Fruit fly (Drosophila melanogaster) whole organism: ENCODE results near the gene p115.

Experiments
- CG8478 ChIP-seq: fragments of >200 bp; optimal IDR thresholded peaks from 2 replicates; lab custom pipeline; 2018; ENCODE audit warnings: inconsistent platforms
- Dll ChIP-seq: fragments of >200 bp; optimal IDR thresholded peaks from 2 replicates; lab custom pipeline; 2017
- EcR ChIP-seq, 2 experiments: fragments of >200 bp; optimal IDR thresholded peaks; 2 replicates each; lab custom pipeline; 2017; ENCODE audit warnings: missing biosample characterization in 2 of 2, missing genetic modification characterization in 2 of 2, missing genetic modification reagents in 2 of 2
- pan ChIP-seq: fragments of >200 bp; optimal IDR thresholded peaks from 2 replicates; lab custom pipeline; 2017
- psq ChIP-seq: fragments of >200 bp; optimal IDR thresholded peaks from 2 replicates; lab custom pipeline; 2017
- usp ChIP-seq: fragments of >200 bp; optimal IDR thresholded peaks from 2 replicates; lab custom pipeline; 2017; ENCODE audit warnings: missing biosample characterization, missing genetic modification characterization, mixed read lengths

Gene p115

DNA sequence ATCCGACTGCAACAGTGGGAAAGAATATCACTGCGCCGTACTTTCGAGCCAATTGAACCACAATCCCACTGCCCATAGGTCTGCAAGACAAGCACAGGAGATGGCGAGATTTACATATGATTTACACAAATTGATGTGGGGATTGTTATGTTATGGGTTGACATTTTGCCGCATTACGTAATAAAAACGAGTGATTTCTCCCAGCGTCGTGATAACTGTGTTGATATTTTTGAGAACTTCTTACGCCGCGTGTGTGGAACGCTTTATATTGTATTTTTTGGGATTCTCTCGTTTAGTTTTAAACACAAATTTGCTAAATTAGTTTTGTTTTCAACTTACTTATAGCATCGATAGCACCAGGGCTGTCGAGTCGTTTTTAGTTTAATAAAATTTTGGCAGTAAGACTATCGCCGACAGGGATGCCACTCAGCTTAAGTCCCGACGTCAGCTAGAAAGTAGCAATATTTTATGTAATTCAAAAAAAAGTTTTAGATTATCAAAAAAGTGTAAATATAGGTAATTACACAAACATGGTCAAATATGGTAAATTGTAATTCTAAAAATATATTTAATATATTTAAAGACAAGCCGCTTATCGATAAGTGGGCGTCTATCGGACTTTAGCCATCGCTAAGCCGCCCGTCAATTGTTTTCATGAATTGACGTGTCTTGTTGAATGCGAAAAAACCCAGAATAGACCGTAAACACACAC is at the start of gene p115, which contains the start of the genes CG45089 and ND-MNLL:
TSS of gene p115 (plus strand) at position 621 of the 712 bp plus-strand sequence.
TSS of gene CG45089 (minus strand) at position 388 of the 712 bp plus-strand sequence.
TSS of gene ND-MNLL (minus strand) at position 388 of the 712 bp plus-strand sequence.
- TF ChIP-seq Dll: no peak
- no peak for TF ChIP-seq pan (lab: Kevin White, UChicago)
- TF ChIP-seq psq: no peak
- no peak for TF ChIP-seq EcR (GFP tag; optimal IDR thresholded peaks at IDR 0.05; lab: Kevin White, UChicago)
- TF ChIP-seq usp (GFP tag; lab: Kevin White, UChicago): no peak

DNA sequence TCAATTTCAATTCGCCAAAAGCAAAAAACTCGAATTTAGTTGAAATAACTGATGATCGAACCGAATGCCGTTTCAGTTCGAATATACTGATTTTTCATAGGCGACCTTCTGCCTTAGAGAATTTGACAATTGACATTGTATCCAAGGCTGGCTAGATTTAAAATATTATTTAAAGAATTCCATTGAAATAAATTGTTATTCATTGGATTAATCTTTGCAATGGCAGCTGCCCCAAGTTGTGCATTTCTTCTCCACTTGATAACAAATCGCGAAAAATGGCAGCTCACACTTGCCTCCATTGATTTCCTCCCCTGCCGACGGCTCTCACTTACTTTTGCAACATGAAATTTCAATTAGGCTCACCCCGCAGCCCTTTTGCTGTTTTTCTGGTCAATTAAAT is 39.7 kb upstream of the p115 start, which contains the start of gene CG10920:
TSS of gene CG10920 (minus strand) at position 101 of the 400 bp plus-strand sequence.
- TF ChIP-seq Dll: no peak

DNA sequence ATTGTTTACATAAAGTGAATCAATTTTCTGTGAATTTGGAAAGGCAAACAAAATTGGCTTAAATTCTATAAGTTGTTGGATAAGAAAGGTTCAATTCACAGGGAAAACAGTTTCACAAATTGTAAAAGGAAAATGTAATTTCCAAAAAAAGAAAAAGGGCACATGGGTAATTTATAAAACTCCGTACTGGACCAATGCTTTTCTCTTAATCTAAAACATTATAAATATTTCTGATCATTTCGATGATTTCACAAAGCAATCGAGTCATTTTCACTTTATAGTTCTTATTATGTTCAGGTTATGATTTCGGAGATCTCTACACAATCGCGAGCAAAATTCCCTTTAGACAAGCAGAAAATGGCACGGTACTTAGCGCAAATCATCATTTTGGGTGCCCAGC is 36.0 kb upstream of the p115 start, which contains the start of gene CG1409:
TSS of gene CG1409 (plus strand) at position 301 of the 400 bp plus-strand sequence.
- TF ChIP-seq EcR (GFP tag; optimal IDR thresholded peaks at IDR 0.05; lab: Kevin White, UChicago) (no peak), pan (lab: Kevin White, UChicago) (no peak), CG8478 (lab: Kevin White, UChicago) (no peak), usp (GFP tag; lab: Kevin White, UChicago) (no peak), psq (no peak), Dll (no peak)

DNA sequence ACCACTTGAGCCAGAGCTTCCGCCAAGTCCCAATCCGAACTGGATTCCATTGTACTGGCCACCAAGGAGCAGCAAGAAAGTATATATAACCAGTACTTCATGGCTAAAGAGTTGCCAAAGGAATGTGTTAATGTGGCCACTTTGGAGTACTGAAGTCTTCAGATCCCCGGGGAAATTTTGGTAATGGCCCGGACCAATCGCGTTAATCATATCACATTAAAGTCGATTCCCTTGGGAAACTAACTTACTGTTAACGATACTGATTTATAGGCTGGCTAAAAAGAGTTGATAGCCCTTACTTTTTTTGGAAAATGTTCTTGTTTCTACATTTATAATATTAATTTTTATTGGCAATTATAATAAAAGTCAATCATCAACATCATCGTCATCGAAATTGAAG is 27.0 kb upstream of the p115 start, which contains the start of gene Ir7b:
TSS of gene Ir7b (minus strand) at position 101 of the 400 bp plus-strand sequence.
- no peak for TF ChIP-seq usp (GFP tag; lab: Kevin White, UChicago)
- TF ChIP-seq Dll: no peak
- no peak for TF ChIP-seq CG8478 (lab: Kevin White, UChicago)

DNA sequence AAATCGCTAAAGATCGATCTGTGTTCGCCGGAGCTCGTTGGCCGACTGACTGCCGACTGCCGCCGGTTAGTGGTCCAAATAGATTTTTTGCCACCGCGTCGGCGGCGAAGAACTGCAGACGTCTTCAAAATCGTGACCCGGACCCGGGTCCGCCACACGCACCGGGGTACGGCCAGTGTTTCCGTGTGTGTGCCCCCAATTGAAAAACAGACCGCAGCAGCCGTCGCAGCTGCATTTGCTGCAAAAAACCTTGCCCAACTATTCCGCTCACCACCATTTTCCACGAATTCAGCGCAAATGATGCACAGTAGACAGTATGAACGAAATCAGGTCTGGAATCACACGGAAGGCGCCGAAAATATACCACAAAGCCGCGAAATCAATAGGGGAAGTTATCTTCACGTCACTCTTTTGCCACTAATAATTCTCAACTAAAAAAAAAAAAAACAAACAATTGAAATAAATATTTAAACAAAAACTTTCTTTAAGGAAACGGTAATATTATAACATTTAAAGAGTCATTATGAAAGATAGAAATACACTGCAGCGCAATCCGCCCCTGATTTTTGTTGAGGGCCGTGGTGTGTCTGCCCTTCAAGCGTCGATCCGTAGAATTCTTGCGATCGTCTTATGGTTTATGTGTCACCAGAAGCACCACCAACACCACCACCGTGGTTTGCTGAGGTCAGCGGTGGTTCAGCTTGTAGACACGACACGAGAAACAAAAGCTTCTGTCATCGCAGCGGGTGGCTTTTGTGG is 20.5 kb upstream of the p115 start, which contains the start of gene dec:
TSS of gene dec (minus strand) at position 51 of the 759 bp plus-strand sequence.
- no peak for TF ChIP-seq pan (lab: Kevin White, UChicago)

DNA sequence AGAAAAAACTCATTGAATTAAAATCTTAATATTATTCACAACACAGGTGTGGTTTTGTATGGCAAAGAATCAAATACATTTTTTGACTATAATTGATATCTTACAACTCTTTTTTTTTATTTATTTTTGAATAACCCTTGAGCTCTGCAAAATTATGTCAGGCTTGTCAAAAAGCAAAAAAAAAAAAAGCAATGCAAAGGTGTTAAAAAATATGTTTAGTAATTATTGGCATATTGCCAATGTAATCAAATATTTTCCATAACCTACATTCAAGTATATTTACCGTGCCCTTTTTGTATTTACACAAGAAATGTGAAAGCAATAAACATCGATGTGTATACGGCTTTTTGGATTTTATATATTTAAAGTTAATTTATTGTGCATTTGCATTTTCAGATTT is 19.7 kb upstream of the p115 start, which contains the start of gene Ir7c:
TSS of gene Ir7c (plus strand) at position 301 of the 400 bp plus-strand sequence.
- TF ChIP-seq pan (lab: Kevin White, UChicago) (no peak), EcR (GFP tag; optimal IDR thresholded peaks at IDR 0.05; lab: Kevin White, UChicago) (no peak), CG8478 (lab: Kevin White, UChicago) (no peak), usp (GFP tag; lab: Kevin White, UChicago) (no peak)

DNA sequence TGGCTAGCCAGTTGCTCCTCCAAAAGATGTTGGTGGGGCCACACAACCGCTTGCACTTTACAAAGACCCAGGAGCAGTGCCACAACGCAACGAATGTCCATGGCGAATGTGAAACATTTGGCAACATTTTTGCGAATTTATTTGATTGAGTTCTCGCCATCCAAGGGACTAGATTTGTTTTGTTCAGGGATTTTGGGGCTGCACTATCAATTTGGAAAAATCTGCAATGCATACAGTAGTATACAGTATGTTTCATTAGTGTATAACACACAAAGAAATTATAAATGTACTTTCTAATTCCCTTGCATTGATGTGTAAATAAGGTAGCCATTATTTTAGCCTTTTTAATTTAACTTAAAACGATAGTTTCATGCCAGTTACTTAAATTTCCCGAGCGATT is 15.1 kb upstream of the p115 start, which contains the start of gene Ir7d:
TSS of gene Ir7d (minus strand) at position 101 of the 400 bp plus-strand sequence.
- TF ChIP-seq usp (GFP tag; lab: Kevin White, UChicago): no peak
- TF ChIP-seq CG8478 (lab: Kevin White, UChicago): no peak
- TF ChIP-seq EcR (GFP tag; optimal IDR thresholded peaks at IDR 0.05; lab: Kevin White, UChicago): no peak
- no peak for TF ChIP-seq Dll
- no peak for TF ChIP-seq psq
- TF ChIP-seq pan (lab: Kevin White, UChicago): no peak

DNA sequence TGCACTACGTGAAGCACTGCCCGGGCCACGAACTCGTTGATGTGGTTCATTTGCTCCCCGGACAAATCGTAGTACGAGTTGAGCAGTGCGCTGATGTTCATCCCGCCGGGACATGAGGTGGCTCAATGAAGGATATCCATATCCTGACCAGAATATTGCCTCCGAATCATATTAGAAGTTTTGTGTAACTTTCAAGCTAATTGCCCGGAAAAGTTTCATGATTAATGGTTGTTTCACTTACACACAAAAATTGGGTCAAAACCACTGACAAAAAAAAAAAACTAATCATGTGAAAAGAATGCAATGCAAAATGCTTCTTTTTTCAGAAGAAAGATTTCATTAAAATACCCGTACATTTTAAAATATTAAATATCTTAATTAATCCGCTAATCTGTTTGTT is 12.3 kb upstream of the p115 start, which contains the start of gene Ir7e:
TSS of gene Ir7e (minus strand) at position 101 of the 400 bp plus-strand sequence.
- no peak for TF ChIP-seq psq
- no peak for TF ChIP-seq usp (GFP tag; lab: Kevin White, UChicago)
- TF ChIP-seq pan (lab: Kevin White, UChicago): no peak
- TF ChIP-seq EcR (GFP tag; optimal IDR thresholded peaks at IDR 0.05; lab: Kevin White, UChicago): no peak
- TF ChIP-seq Dll: no peak
- TF ChIP-seq CG8478 (lab: Kevin White, UChicago): no peak

DNA sequence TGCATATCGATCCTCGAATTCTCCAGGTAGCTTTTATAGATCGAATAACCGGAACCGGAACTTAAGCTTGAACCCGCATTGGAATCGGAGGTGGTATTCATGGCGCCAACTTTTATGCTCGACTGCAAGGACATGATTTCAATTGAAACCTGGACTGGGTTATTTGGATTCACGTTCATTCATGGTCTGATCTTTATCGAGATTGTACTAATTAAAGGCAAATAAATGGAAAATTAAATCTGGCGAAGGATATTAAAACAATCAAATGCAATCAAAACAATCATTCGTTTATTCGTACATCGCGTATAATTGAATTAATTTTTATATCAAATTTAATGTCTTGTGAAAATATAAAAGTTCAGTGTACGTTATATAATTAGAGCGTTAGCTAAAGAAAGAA is 9.9 kb upstream of the p115 start, which contains the start of gene Ir7f:
TSS of gene Ir7f (minus strand) at position 101 of the 400 bp plus-strand sequence.
- TF ChIP-seq pan (lab: Kevin White, UChicago): no peak
- TF ChIP-seq CG8478 (lab: Kevin White, UChicago): no peak
- no peak for TF ChIP-seq Dll
- TF ChIP-seq usp (GFP tag; lab: Kevin White, UChicago): no peak
- TF ChIP-seq psq: no peak
- no peak for TF ChIP-seq EcR (GFP tag; optimal IDR thresholded peaks at IDR 0.05; lab: Kevin White, UChicago)

DNA sequence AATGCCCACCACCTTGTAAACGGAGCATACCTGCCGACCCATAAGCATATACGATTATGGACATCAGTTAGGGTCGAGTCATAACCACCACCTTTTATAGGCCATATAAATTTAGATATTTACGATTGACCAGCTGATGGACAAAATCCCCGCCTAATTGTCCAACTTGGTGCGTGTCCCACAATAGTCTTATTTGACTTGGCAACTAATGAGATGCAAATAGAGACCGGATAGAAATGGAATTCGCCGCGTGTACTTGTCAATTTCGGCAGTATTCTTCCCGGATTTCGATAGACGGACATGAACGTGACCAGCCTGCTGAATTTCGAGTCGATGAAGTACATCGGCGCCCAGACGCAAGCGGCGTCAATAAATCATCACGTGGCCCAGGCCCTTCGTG is 9.5 kb upstream of the p115 start, which contains the start of gene Ir7g:
TSS of gene Ir7g (plus strand) at position 301 of the 400 bp plus-strand sequence.
- TF ChIP-seq pan (lab: Kevin White, UChicago) (no peak), EcR (GFP tag; optimal IDR thresholded peaks at IDR 0.05; lab: Kevin White, UChicago) (no peak), Dll (no peak), usp (GFP tag; lab: Kevin White, UChicago) (no peak), psq (no peak), CG8478 (lab: Kevin White, UChicago) (no peak)

DNA sequence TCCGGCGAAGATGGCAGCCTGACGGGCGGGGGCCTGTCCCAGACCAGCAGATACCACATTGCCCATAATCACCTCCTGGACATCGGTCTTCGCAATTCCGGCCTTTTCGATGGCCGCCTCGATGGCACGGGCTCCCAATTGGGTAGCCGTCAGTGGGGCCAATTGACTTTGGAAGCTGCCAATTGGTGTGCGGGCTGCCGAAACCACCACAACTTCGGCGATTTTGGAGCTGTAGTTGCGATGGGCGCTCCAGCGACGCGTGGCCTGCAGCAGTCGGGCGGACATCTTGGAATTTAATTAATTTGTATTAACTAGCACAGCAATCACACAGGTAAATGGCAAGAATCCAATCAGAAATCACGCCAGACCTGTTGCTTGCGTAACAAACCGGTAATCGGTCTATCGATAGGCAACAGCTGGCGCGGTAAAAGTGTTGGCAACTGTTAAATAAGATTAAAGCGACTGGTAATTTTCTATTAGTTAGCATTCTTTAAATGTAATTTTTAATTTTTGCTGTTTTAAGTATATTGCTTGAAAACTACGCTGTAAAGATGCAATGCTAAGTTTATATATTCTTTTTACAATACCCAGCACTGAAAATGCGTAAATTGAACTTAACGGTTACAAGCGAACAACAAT is 5.3 kb upstream of the p115 start, which contains the start of gene Acat1:
TSS of gene Acat1 (minus strand) at position 400 of the 639 bp plus-strand sequence.
- TF ChIP-seq CG8478 (lab: Kevin White, UChicago) (no peak), psq (no peak)
